Worm (Caenorhabditis elegans) whole organism, L4 larva: Measurements from ENCODE around the gene F34H10.5.

ENCODE experiments used
- F26F4.8 ChIP-seq: fragments of 200-800 bp; sonication (Bioruptor generic); conservative IDR thresholded peaks from 2 replicates; pipeline ENCODE4 v1.3.6; 2022; ENCODE audit warnings: missing genetic modification characterization, missing compliant biosample characterization
- T20F7.1 ChIP-seq: fragments of 200-800 bp; sonication (Bioruptor generic); optimal IDR thresholded peaks from 2 replicates; lab custom pipeline; 2018; ENCODE audit warnings: mild to moderate bottlenecking, missing genetic modification characterization, missing compliant biosample characterization
- Y105C5A.15 ChIP-seq: fragments of 200-800 bp; sonication (Bioruptor generic); IDR thresholded peaks from 2 replicates; pipeline ENCODE4 v1.3.6; 2022; ENCODE audit warnings: missing genetic modification characterization, missing compliant biosample characterization
- aha-1 ChIP-seq: fragments of 150-350 bp; peaks from one replicate; lab custom pipeline; 2014; ENCODE audit warnings: missing biosample characterization, missing genetic modification characterization
- aly-2 ChIP-seq: sonication (generic microtip); optimal IDR thresholded peaks from 2 replicates; lab custom pipeline; 2018; ENCODE audit warnings: missing biosample characterization, missing genetic modification characterization
- ceh-32 ChIP-seq: sonication (generic microtip); optimal IDR thresholded peaks from 2 replicates; lab custom pipeline; 2016; ENCODE audit warnings: mild to moderate bottlenecking, missing genetic modification characterization, missing compliant biosample characterization; ENCODE audit not compliant: poor library complexity
- cey-2 ChIP-seq: sonication (generic microtip); optimal IDR thresholded peaks from 3 replicates; lab custom pipeline; 2017; ENCODE audit warnings: missing genetic modification characterization, mild to moderate bottlenecking, missing compliant biosample characterization, antibody characterized with exemption, borderline replicate concordance; ENCODE audit not compliant: insufficient read depth
- daf-16 ChIP-seq, 3 experiments: sonication (generic microtip); optimal IDR thresholded peaks; 2 replicates each; lab custom pipeline; 2016 to 2017; ENCODE audit warnings: missing genetic modification characterization in 3 of 3, missing genetic modification reagents in 3 of 3, mild to moderate bottlenecking in 2 of 3, missing compliant biosample characterization in 2 of 3, missing biosample characterization in 1 of 3, moderate library complexity in 1 of 3
- dmd-6 ChIP-seq: fragments of 200-800 bp; sonication (Bioruptor generic); IDR thresholded peaks from 2 replicates; pipeline ENCODE4 v1.3.6; 2022; ENCODE audit warnings: missing genetic modification reagents, missing genetic modification characterization, missing compliant biosample characterization
- dmd-8 ChIP-seq: fragments of 200-800 bp; sonication (Bioruptor generic); IDR thresholded peaks from 2 replicates; pipeline ENCODE4 v1.3.6; 2022; ENCODE audit warnings: missing genetic modification characterization, missing compliant biosample characterization
- dmd-9 ChIP-seq: fragments of 200-800 bp; sonication (Bioruptor generic); IDR thresholded peaks from 2 replicates; pipeline ENCODE4 v1.3.6; 2022; ENCODE audit warnings: missing genetic modification reagents, missing genetic modification characterization, missing compliant biosample characterization
- dpl-1 ChIP-seq: fragments of 150-350 bp; optimal IDR thresholded peaks from 2 replicates; lab custom pipeline; 2014; ENCODE audit warnings: missing biosample characterization, missing genetic modification reagents, missing genetic modification characterization
- duxl-1 ChIP-seq: sonication (generic microtip); optimal IDR thresholded peaks from 2 replicates; lab custom pipeline; 2016; ENCODE audit warnings: mild to moderate bottlenecking, missing genetic modification characterization, moderate library complexity, missing compliant biosample characterization; ENCODE audit not compliant: poor library complexity
- dve-1 ChIP-seq: sonication (generic microtip); optimal IDR thresholded peaks from 2 replicates; lab custom pipeline; 2017; ENCODE audit warnings: antibody characterized with exemption, mild to moderate bottlenecking, missing genetic modification characterization, missing compliant biosample characterization; ENCODE audit not compliant: insufficient read depth
- fkh-10 ChIP-seq: fragments of 150-350 bp; optimal IDR thresholded peaks from 2 replicates; lab custom pipeline; 2014; ENCODE audit warnings: missing biosample characterization, missing genetic modification reagents, missing genetic modification characterization
- hlh-11 ChIP-seq: fragments of 200-800 bp; sonication (Bioruptor generic); optimal IDR thresholded peaks from 2 replicates; lab custom pipeline; 2018; ENCODE audit warnings: mild to moderate bottlenecking, missing genetic modification characterization, missing compliant biosample characterization
- hlh-30 ChIP-seq: sonication (generic microtip); optimal IDR thresholded peaks from 2 replicates; lab custom pipeline; 2017; ENCODE audit warnings: antibody characterized with exemption, mild to moderate bottlenecking, missing genetic modification characterization, missing compliant biosample characterization; ENCODE audit not compliant: insufficient read depth
- hmg-1.1 ChIP-seq: fragments of 200-800 bp; sonication (Bioruptor generic); IDR thresholded peaks from 2 replicates; pipeline ENCODE4 v1.3.6; 2022; ENCODE audit warnings: missing genetic modification reagents, missing genetic modification characterization, missing compliant biosample characterization
- lim-7 ChIP-seq: fragments of 200-800 bp; sonication (Bioruptor generic); IDR thresholded peaks from 2 replicates; pipeline ENCODE4 v1.3.6; 2022; ENCODE audit warnings: missing genetic modification characterization, missing compliant biosample characterization
- lin-1 ChIP-seq: fragments of 200-800 bp; sonication (Bioruptor generic); IDR thresholded peaks from 2 replicates; pipeline ENCODE4 v1.3.6; 2022; ENCODE audit warnings: missing genetic modification reagents, missing genetic modification characterization, missing compliant biosample characterization
- madf-5 ChIP-seq, 2 experiments: fragments of 200-800 bp; sonication (Bioruptor generic); IDR thresholded peaks; 2 replicates each; pipeline ENCODE4 v1.3.6; 2022; ENCODE audit warnings: missing compliant biosample characterization in 2 of 2, missing genetic modification characterization in 2 of 2
- madf-9 ChIP-seq: fragments of 200-800 bp; sonication (Bioruptor generic); conservative IDR thresholded peaks from 2 replicates; pipeline ENCODE4 v1.3.6; 2022; ENCODE audit warnings: missing genetic modification reagents, missing genetic modification characterization, missing compliant biosample characterization
- mdl-1 ChIP-seq, 2 experiments: fragments of 150-350 bp in 1 of 2; sonication (generic microtip) in 1 of 2; optimal IDR thresholded peaks; 2 replicates each; lab custom pipeline; 2014 to 2017; ENCODE audit warnings: missing biosample characterization in 2 of 2, missing genetic modification characterization in 2 of 2
- mdt-29 ChIP-seq: fragments of 200-800 bp; sonication (Bioruptor generic); IDR thresholded peaks from 2 replicates; pipeline ENCODE4 v1.3.6; 2022; ENCODE audit warnings: missing genetic modification reagents, missing genetic modification characterization, missing compliant biosample characterization
- mep-1 ChIP-seq: fragments of 150-350 bp; sonication (generic microtip); optimal IDR thresholded peaks from 3 replicates; lab custom pipeline; 2014; ENCODE audit warnings: missing biosample characterization, missing genetic modification characterization
- mes-2 ChIP-seq: sonication (generic microtip); optimal IDR thresholded peaks from 2 replicates; lab custom pipeline; 2016; ENCODE audit warnings: missing genotype, mild to moderate bottlenecking, missing genetic modification characterization, missing compliant biosample characterization; ENCODE audit not compliant: poor library complexity, severe bottlenecking
- mxl-3 ChIP-seq: fragments of 200-800 bp; sonication (Bioruptor generic); optimal IDR thresholded peaks from 2 replicates; lab custom pipeline; 2018; ENCODE audit warnings: mild to moderate bottlenecking, missing genetic modification characterization, missing compliant biosample characterization
- nhr-11 ChIP-seq: fragments of 150-350 bp; optimal IDR thresholded peaks from 2 replicates; lab custom pipeline; 2014; ENCODE audit warnings: missing biosample characterization, missing genetic modification characterization
- nhr-237 ChIP-seq: sonication (generic microtip); optimal IDR thresholded peaks from 2 replicates; lab custom pipeline; 2017; ENCODE audit warnings: missing biosample characterization, missing genetic modification characterization
- nhr-28 ChIP-seq: fragments of 150-350 bp; optimal IDR thresholded peaks from 2 replicates; lab custom pipeline; 2014; ENCODE audit warnings: missing biosample characterization, missing genetic modification characterization
- nhr-41 ChIP-seq: fragments of 200-800 bp; sonication (Bioruptor generic); IDR thresholded peaks from 2 replicates; pipeline ENCODE4 v1.3.6; 2022; ENCODE audit warnings: missing genetic modification reagents, missing genetic modification characterization, missing compliant biosample characterization
- nhr-76 ChIP-seq: fragments of 150-350 bp; optimal IDR thresholded peaks from 2 replicates; lab custom pipeline; 2014; ENCODE audit warnings: missing biosample characterization, missing genetic modification characterization
- pha-4 ChIP-seq, 2 experiments: fragments of 150-350 bp in 1 of 2; fragments of 200-800 bp in 1 of 2; sonication (Bioruptor generic) in 1 of 2; IDR thresholded peaks in 1 of 2; optimal IDR thresholded peaks in 1 of 2; 2 replicates each; pipeline versions ENCODE4 v1.3.6 to Lab custom; 2014 to 2022; ENCODE audit warnings: missing genetic modification characterization in 2 of 2, missing genetic modification reagents in 2 of 2, missing biosample characterization in 1 of 2, missing compliant biosample characterization in 1 of 2
- php-3 ChIP-seq: fragments of 200-800 bp; sonication (Bioruptor generic); IDR thresholded peaks from 2 replicates; pipeline ENCODE4 v1.3.6; 2022; ENCODE audit warnings: missing genetic modification reagents, missing genetic modification characterization, missing compliant biosample characterization
- rbr-2 ChIP-seq: sonication (generic microtip); optimal IDR thresholded peaks from 2 replicates; lab custom pipeline; 2016; ENCODE audit warnings: missing genotype, missing genetic modification characterization, missing compliant biosample characterization
- set-16 ChIP-seq: fragments of 200-800 bp; sonication (Bioruptor generic); IDR thresholded peaks from 2 replicates; pipeline ENCODE4 v1.3.6; 2022; ENCODE audit warnings: missing genetic modification reagents, missing genetic modification characterization, missing compliant biosample characterization
- spr-1 ChIP-seq: sonication (generic microtip); optimal IDR thresholded peaks from 2 replicates; lab custom pipeline; 2016; ENCODE audit warnings: mild to moderate bottlenecking, missing genetic modification characterization, missing compliant biosample characterization
- unc-62 ChIP-seq, 3 experiments: fragments of 150-350 bp in 1 of 3; sonication (generic microtip); optimal IDR thresholded peaks in 2 of 3; peaks in 1 of 3; 1 replicate in 1 of 3; 2 replicates in 2 of 3; lab custom pipeline; 2014 to 2017; ENCODE audit warnings: missing biosample characterization in 3 of 3, missing genetic modification characterization in 3 of 3, missing genetic modification reagents in 3 of 3, missing genotype in 1 of 3
- vab-7 ChIP-seq: fragments of 200-800 bp; sonication (Bioruptor generic); IDR thresholded peaks from 2 replicates; pipeline ENCODE4 v1.3.6; 2022; ENCODE audit warnings: missing genetic modification reagents, missing genetic modification characterization, missing compliant biosample characterization
- zfp-2 ChIP-seq: sonication (generic microtip); optimal IDR thresholded peaks from 2 replicates; lab custom pipeline; 2016; ENCODE audit warnings: mild to moderate bottlenecking, missing genetic modification characterization, missing compliant biosample characterization
- zip-11 ChIP-seq: fragments of 200-800 bp; sonication (Bioruptor generic); IDR thresholded peaks from 2 replicates; pipeline ENCODE4 v1.3.6; 2022; ENCODE audit warnings: missing genetic modification characterization, missing compliant biosample characterization

Gene F34H10.5

ce11 chrX:9665944-9666343 is 30.5 kb downstream of the F34H10.5 start:
- TF ChIP-seq mes-2: no peak
- TF ChIP-seq aha-1 (tag; lab: Kevin White, UChicago): peak; percentile 93
- TF ChIP-seq, all 104 proteins: peak for 1

- TF ChIP-seq mdt-29 (no peak), lim-7 (no peak), aly-2 (tag; lab: Kevin White, UChicago) (no peak), cey-2 (tag; lab: Kevin White, UChicago) (no peak), nhr-11 (peak; percentile 11), hlh-11 (tag; lab: Kevin White, UChicago) (peak; percentile 43), dmd-6 (GFP tag; lab: Robert Waterston, UW) (0 out of 2 replicates have a peak, but pooled peaks have one; percentile 13), zip-11 (GFP tag; lab: Robert Waterston, UW) (no peak), hlh-30 (peak; percentile 22), lin-1 (GFP tag; lab: Robert Waterston, UW) (no peak), nhr-28 (tag; lab: Kevin White, UChicago) (peak; percentile 61)
These were observed 31.9 kb downstream of the F34H10.5 start for ce11 chrX:9667391-9667790.

ce11 chrX:9668554-9668953 is 33.1 kb downstream of the F34H10.5 start, which contains the start of gene T14B1.1:
Gene T14B1.1, minus strand, starts transcription at chrX:9668723.
- TF ChIP-seq hlh-11 (tag; lab: Kevin White, UChicago): peak; percentile 26
- peak; percentile 64 for TF ChIP-seq set-16 (GFP tag; lab: Robert Waterston, UW)
- TF ChIP-seq mxl-3 (GFP tag; lab: Kevin White, UChicago): peak; percentile 5
- peak; percentile 98 for TF ChIP-seq aha-1 (tag; lab: Kevin White, UChicago)
- no peak for TF ChIP-seq vab-7 (GFP tag; lab: Robert Waterston, UW)
- TF ChIP-seq spr-1 (tag; lab: Kevin White, UChicago): no peak
- peak in 1 of 2 experiments; percentile 45 for TF ChIP-seq daf-16 (GFP tag; optimal IDR thresholded peaks at IDR 0.05; lab: Kevin White, UChicago)
- no peak for TF ChIP-seq daf-16 (tag; optimal IDR thresholded peaks at IDR 0.05; lab: Kevin White, UChicago)
- peak; percentile 74 for TF ChIP-seq rbr-2 (tag; lab: Kevin White, UChicago)
- TF ChIP-seq hmg-1.1 (GFP tag; lab: Robert Waterston, UW): peak; percentile 52; the same call in 1 of the 2 replicates
- TF ChIP-seq zfp-2: no peak
- peak; percentile 25 for TF ChIP-seq nhr-11
- no peak for TF ChIP-seq nhr-76 (tag; lab: Kevin White, UChicago)
- TF ChIP-seq mep-1 (tag; lab: Kevin White, UChicago): peak; percentile 64
- peak; percentile 2 to 69 for TF ChIP-seq mdl-1 (tag; optimal IDR thresholded peaks at IDR 0.05; lab: Kevin White, UChicago)
- no peak for TF ChIP-seq dve-1 (tag; lab: Kevin White, UChicago)
- peak; percentile 59 for TF ChIP-seq fkh-10 (GFP tag; lab: Kevin White, UChicago)
- peak in 1 of 2 experiments; percentile 32 for TF ChIP-seq unc-62 (GFP tag; optimal IDR thresholded peaks at IDR 0.05 in 1 of 2; lab: Kevin White, UChicago)
- no peak for TF ChIP-seq unc-62 (tag; optimal IDR thresholded peaks at IDR 0.05; lab: Kevin White, UChicago)
- TF ChIP-seq dpl-1: no peak
- TF ChIP-seq, all 104 proteins: peak for 12

ce11 chrX:9673228-9673627 is 37.8 kb downstream of the F34H10.5 start:
- TF ChIP-seq hlh-11 (tag; lab: Kevin White, UChicago) (no peak), T20F7.1 (GFP tag; lab: Kevin White, UChicago) (no peak), ceh-32 (no peak), nhr-28 (tag; lab: Kevin White, UChicago) (peak; percentile 30), aha-1 (tag; lab: Kevin White, UChicago) (no peak), Y105C5A.15 (no peak), madf-5 (GFP tag; IDR thresholded peaks at IDR 0.05; lab: Robert Waterston, UW) (no peak), unc-62 (GFP tag; optimal IDR thresholded peaks at IDR 0.05 in 1 of 2; lab: Kevin White, UChicago) (peak in 1 of 2 experiments; percentile 83), unc-62 (tag; optimal IDR thresholded peaks at IDR 0.05; lab: Kevin White, UChicago) (no peak), fkh-10 (GFP tag; lab: Kevin White, UChicago) (no peak), php-3 (GFP tag; lab: Robert Waterston, UW) (no peak), nhr-237 (tag; lab: Kevin White, UChicago) (no peak), vab-7 (GFP tag; lab: Robert Waterston, UW) (no peak), madf-9 (GFP tag; lab: Robert Waterston, UW) (no peak), nhr-41 (GFP tag; lab: Robert Waterston, UW) (no peak), dmd-9 (no peak), pha-4 (GFP tag; IDR thresholded peaks at IDR 0.05; lab: Robert Waterston, UW) (no peak), pha-4 (tag; optimal IDR thresholded peaks at IDR 0.05; lab: Kevin White, UChicago) (no peak), mdl-1 (tag; optimal IDR thresholded peaks at IDR 0.05; lab: Kevin White, UChicago) (no peak), daf-16 (GFP tag; optimal IDR thresholded peaks at IDR 0.05; lab: Kevin White, UChicago) (no peak), daf-16 (tag; optimal IDR thresholded peaks at IDR 0.05; lab: Kevin White, UChicago) (peak; percentile 64), F26F4.8 (GFP tag; lab: Robert Waterston, UW) (no peak), dmd-8 (GFP tag; lab: Robert Waterston, UW) (no peak), hlh-30 (peak; percentile 32), duxl-1 (tag; lab: Kevin White, UChicago) (no peak)
